Worm (Caenorhabditis elegans): ENCODE results near the gene Y54G2A.19.

ce11 chrIV:2914545-2914944 lies 20.0 kb upstream of the Y54G2A.19 start:
- TF ChIP-seq flt-1 (GFP tag; IDR thresholded peaks at IDR 0.05), result no peak
- TF ChIP-seq scrt-1 (GFP tag; IDR thresholded peaks at IDR 0.05), result no peak
- no peak for TF ChIP-seq ama-1 (optimal IDR thresholded peaks at IDR 0.05)
- TF ChIP-seq pes-1 (GFP tag; IDR thresholded peaks at IDR 0.05), result no peak
- no peak for TF ChIP-seq ets-7 (tag; optimal IDR thresholded peaks at IDR 0.05)
- TF ChIP-seq F13C5.2 (tag; optimal IDR thresholded peaks at IDR 0.05), result no peak
- TF ChIP-seq tra-4 (tag; optimal IDR thresholded peaks at IDR 0.05), result no peak

Measured in whole organism, early embryonic.